Fruit fly (Drosophila melanogaster) S2 (cell line): ENCODE data around the gene Pde6.

ENCODE experiments used
- CG8478 ChIP-seq: fragments of >200 bp; optimal IDR thresholded peaks from 2 replicates; lab custom pipeline; 2018
- CTCF ChIP-seq, 2 experiments: fragments of >200 bp; optimal IDR thresholded peaks; 2 replicates each; lab custom pipeline; 2018

Gene Pde6

dm6 chr3R:14557480-14558354, at the start of gene Pde6:
TSS of gene Pde6 (minus strand) at chr3R:14558304.
- TF ChIP-seq CTCF (optimal IDR thresholded peaks at IDR 0.05; lab: Kevin White, UChicago) (no peak), CG8478 (lab: Kevin White, UChicago) (no peak)

dm6 chr3R:14597935-14598424, 39.9 kb upstream of the Pde6 start:
- TF ChIP-seq CTCF (optimal IDR thresholded peaks at IDR 0.05; lab: Kevin White, UChicago) (no peak), CG8478 (lab: Kevin White, UChicago) (no peak)

DNA sequence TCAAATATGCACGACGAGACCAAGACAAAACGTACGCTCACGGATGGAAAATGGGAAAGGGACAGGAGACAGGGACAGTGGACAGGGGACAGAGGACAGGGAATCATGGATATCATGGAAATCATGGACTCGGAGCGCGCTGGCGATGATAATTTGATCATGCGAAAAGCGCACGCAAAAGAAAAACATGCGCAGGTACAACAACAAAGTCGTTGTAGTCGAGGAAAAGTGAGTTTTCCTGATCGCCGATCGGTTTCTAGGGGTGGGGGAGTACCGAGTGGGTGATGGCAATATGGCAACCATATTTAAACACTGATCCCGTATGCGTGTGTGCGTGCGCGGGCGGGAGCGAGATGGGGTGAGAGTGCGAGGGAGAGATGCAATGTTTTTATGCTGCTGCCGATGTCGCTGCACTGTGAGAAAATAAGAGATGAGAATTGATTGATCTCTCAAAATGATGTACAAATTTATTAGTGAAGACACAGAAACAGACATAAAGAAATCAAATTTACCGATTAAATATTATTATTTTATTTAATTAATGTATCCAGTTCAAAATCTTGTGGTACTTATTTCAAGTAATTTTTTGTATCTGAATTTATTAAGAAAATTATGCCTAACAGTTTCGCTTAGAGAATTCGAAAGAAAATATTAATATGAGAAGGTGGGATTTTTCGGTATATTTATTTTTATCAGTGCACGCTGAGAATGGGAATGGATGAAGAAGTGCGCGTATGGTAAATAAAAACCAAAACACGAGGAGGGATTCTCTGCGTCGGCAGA, 32.8 kb upstream of the Pde6 start:
- TF ChIP-seq CTCF (optimal IDR thresholded peaks at IDR 0.05; lab: Kevin White, UChicago), result no peak
- TF ChIP-seq CG8478 (lab: Kevin White, UChicago), result no peak

dm6 chr3R:14589483-14589882, 31.4 kb upstream of the Pde6 start:
- TF ChIP-seq CG8478 (lab: Kevin White, UChicago) (no peak), CTCF (optimal IDR thresholded peaks at IDR 0.05; lab: Kevin White, UChicago) (no peak)

dm6 chr3R:14586480-14587443, 28.7 kb upstream of the Pde6 start:
- no peak for TF ChIP-seq CTCF (optimal IDR thresholded peaks at IDR 0.05; lab: Kevin White, UChicago)
- TF ChIP-seq CG8478 (lab: Kevin White, UChicago), result no peak

DNA sequence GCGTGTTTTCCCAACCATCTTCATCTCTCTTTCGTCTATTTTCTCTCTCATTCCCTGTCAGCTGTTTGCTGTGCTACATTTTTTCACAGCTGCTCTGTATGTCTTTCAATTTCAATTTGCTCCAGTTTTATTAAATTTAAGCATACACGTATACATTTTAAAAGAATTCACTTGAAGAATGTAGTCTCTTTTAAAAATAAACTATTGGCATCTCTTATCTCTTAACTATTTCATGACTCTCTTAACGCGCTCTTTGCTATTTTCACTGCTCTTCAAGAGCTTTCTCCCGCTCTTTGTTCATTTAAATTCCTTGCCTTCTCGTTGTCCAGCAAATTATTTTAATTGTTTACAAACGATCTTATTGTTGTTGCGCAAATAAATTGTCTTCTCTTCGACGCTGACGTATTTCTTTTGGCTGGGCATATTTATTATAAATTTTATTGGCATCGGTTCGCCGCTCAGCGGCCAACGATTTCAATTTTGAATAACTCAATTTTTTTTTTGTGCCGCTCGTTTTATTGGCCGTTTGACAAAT, 22.0 kb upstream of the Pde6 start:
- TF ChIP-seq CG8478 (lab: Kevin White, UChicago) (no peak), CTCF (optimal IDR thresholded peaks at IDR 0.05; lab: Kevin White, UChicago) (no peak)

dm6 chr3R:14577803-14578493, 19.8 kb upstream of the Pde6 start:
- TF ChIP-seq CTCF (optimal IDR thresholded peaks at IDR 0.05; lab: Kevin White, UChicago) (no peak), CG8478 (lab: Kevin White, UChicago) (no peak)

- TF ChIP-seq CTCF (optimal IDR thresholded peaks at IDR 0.05; lab: Kevin White, UChicago) (peak; percentile 76 to 81), CG8478 (lab: Kevin White, UChicago) (no peak)
These were observed 18.9 kb upstream of the Pde6 start, which contains the start of gene stumps for dm6 chr3R:14576692-14577646. TSS of gene stumps (plus strand) at chr3R:14577217.

DNA sequence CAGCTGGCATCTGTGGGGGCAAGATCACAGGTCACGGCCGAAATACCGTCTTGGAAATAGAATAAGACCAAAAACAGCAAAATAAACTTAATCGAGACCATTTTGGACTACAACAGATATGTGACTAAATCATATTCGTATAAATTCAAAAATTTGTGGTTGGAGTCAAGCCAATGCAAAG, 18.3 kb upstream of the Pde6 start, which contains the start of gene CG44094:
CG44094 (minus strand) TSS at position 101 of the 181 bp plus-strand sequence.
- TF ChIP-seq CG8478 (lab: Kevin White, UChicago) (no peak), CTCF (optimal IDR thresholded peaks at IDR 0.05; lab: Kevin White, UChicago) (no peak)

- peak; percentile 39 to 64 for TF ChIP-seq CTCF (optimal IDR thresholded peaks at IDR 0.05; lab: Kevin White, UChicago)
- TF ChIP-seq CG8478 (lab: Kevin White, UChicago), result no peak
These were observed 17.6 kb upstream of the Pde6 start, which contains the start of gene CG7987 for dm6 chr3R:14575718-14576187. TSS of gene CG7987 (minus strand) at chr3R:14575887.

- no peak for TF ChIP-seq CTCF (optimal IDR thresholded peaks at IDR 0.05; lab: Kevin White, UChicago)
These were observed 17.0 kb upstream of the Pde6 start for dm6 chr3R:14574962-14575717.
